Fruit fly (Drosophila melanogaster) whole organism, embryonic: ENCODE measurements around the gene CG42268.

ENCODE experiments used
- Awh ChIP-seq: fragments of 200-800 bp; sonication (Bioruptor generic); IDR thresholded peaks from 2 replicates; pipeline ENCODE4, ENCODE4 v1.3.6; 2022; ENCODE audit warnings: missing biosample characterization, missing genetic modification characterization
- Blimp-1 ChIP-seq: fragments of 200-800 bp; sonication (Bioruptor generic); optimal IDR thresholded peaks from 3 replicates; lab custom pipeline; 2018; ENCODE audit warnings: missing biosample characterization, missing genetic modification characterization, mild to moderate bottlenecking, moderate library complexity, missing genetic modification reagents
- CG1024 ChIP-seq: fragments of 200-800 bp; sonication (Bioruptor generic); IDR thresholded peaks from 2 replicates; pipeline ENCODE4 v1.3.6; 2022; ENCODE audit warnings: missing biosample characterization, missing genetic modification characterization
- CG11085 ChIP-seq: fragments of 200-800 bp; sonication (Bioruptor generic); IDR thresholded peaks from 2 replicates; pipeline ENCODE4 v1.3.6; 2022; ENCODE audit warnings: missing biosample characterization, missing genetic modification characterization
- CG11247 ChIP-seq: fragments of 200-800 bp; sonication (Bioruptor generic); IDR thresholded peaks from 2 replicates; pipeline ENCODE4 v1.3.6; 2022; ENCODE audit warnings: missing biosample characterization, missing genetic modification characterization
- CG12071 ChIP-seq: fragments of 200-800 bp; sonication (Bioruptor generic); optimal IDR thresholded peaks from 3 replicates; lab custom pipeline; 2018; ENCODE audit warnings: missing biosample characterization, mild to moderate bottlenecking, missing genetic modification characterization
- CG12155 ChIP-seq: fragments of 200-800 bp; sonication (Bioruptor generic); optimal IDR thresholded peaks from 3 replicates; lab custom pipeline; 2016; ENCODE audit warnings: missing biosample characterization, missing genetic modification characterization
- CG12744 ChIP-seq: fragments of 200-800 bp; sonication (Bioruptor generic); optimal IDR thresholded peaks from 2 replicates; lab custom pipeline; 2016; ENCODE audit warnings: missing biosample characterization, missing genetic modification characterization
- CG12769 ChIP-seq: fragments of 200-800 bp; sonication (Bioruptor generic); optimal IDR thresholded peaks from 2 replicates; lab custom pipeline; 2019; ENCODE audit warnings: missing biosample characterization, mild to moderate bottlenecking, missing genetic modification characterization, moderate library complexity
- CG12942 ChIP-seq: fragments of 200-800 bp; sonication (Bioruptor generic); optimal IDR thresholded peaks from 3 replicates; lab custom pipeline; 2016; ENCODE audit warnings: missing biosample characterization, missing genetic modification characterization
- CG16815 ChIP-seq: fragments of 200-800 bp; sonication (Bioruptor generic); optimal IDR thresholded peaks from 3 replicates; lab custom pipeline; 2017; ENCODE audit warnings: missing biosample characterization, mild to moderate bottlenecking, missing genetic modification characterization
- CG16863 ChIP-seq: fragments of 200-800 bp; sonication (Bioruptor generic); optimal IDR thresholded peaks from 3 replicates; lab custom pipeline; 2016; ENCODE audit warnings: missing biosample characterization, missing genetic modification characterization
- CG1832 ChIP-seq: fragments of 200-800 bp; sonication (Bioruptor generic); optimal IDR thresholded peaks from 2 replicates; lab custom pipeline; 2017; ENCODE audit warnings: missing biosample characterization, mild to moderate bottlenecking, missing genetic modification characterization, inconsistent platforms
- CG2875 ChIP-seq: fragments of 200-800 bp; sonication (Bioruptor generic); optimal IDR thresholded peaks from 2 replicates; lab custom pipeline; 2017; ENCODE audit warnings: missing biosample characterization, mild to moderate bottlenecking, missing genetic modification characterization, missing genetic modification reagents
- CG31365 ChIP-seq: fragments of 200-800 bp; sonication (Bioruptor generic); optimal IDR thresholded peaks from 2 replicates; lab custom pipeline; 2018; ENCODE audit warnings: missing biosample characterization, mild to moderate bottlenecking, missing genetic modification characterization
- CG31441 ChIP-seq: fragments of 200-800 bp; sonication (Bioruptor generic); IDR thresholded peaks from 2 replicates; pipeline ENCODE4 v1.3.6; 2022; ENCODE audit warnings: missing biosample characterization, missing genetic modification characterization
- CG3838 ChIP-seq: fragments of 200-800 bp; sonication (Bioruptor generic); optimal IDR thresholded peaks from 3 replicates; lab custom pipeline; 2016; ENCODE audit warnings: missing biosample characterization, missing genetic modification characterization
- CG6254 ChIP-seq: fragments of 200-800 bp; sonication (Bioruptor generic); optimal IDR thresholded peaks from 3 replicates; lab custom pipeline; 2017; ENCODE audit warnings: mild to moderate bottlenecking, missing biosample characterization, missing genetic modification reagents, missing genetic modification characterization
- CG6654 ChIP-seq: fragments of 200-800 bp; sonication (Bioruptor generic); optimal IDR thresholded peaks from 2 replicates; lab custom pipeline; 2017; ENCODE audit warnings: missing biosample characterization, mild to moderate bottlenecking, missing genetic modification characterization
- CG8089 ChIP-seq: fragments of 200-800 bp; sonication (Bioruptor generic); optimal IDR thresholded peaks from 3 replicates; lab custom pipeline; 2016; ENCODE audit warnings: missing biosample characterization, missing genetic modification characterization
- CG8281 ChIP-seq: fragments of 200-800 bp; sonication (Bioruptor generic); optimal IDR thresholded peaks from 2 replicates; lab custom pipeline; 2018; ENCODE audit warnings: missing biosample characterization, mild to moderate bottlenecking, missing genetic modification characterization, moderate library complexity
- CG8359 ChIP-seq: fragments of 200-800 bp; sonication (Bioruptor generic); optimal IDR thresholded peaks from 2 replicates; lab custom pipeline; 2017; ENCODE audit warnings: missing biosample characterization, mild to moderate bottlenecking, missing genetic modification characterization, borderline replicate concordance
- CG8944 ChIP-seq: fragments of 200-800 bp; sonication (Bioruptor generic); optimal IDR thresholded peaks from 3 replicates; lab custom pipeline; 2016; ENCODE audit warnings: missing biosample characterization, missing genetic modification characterization
- CG9797 ChIP-seq: fragments of 200-800 bp; sonication (Bioruptor generic); optimal IDR thresholded peaks from 3 replicates; lab custom pipeline; 2018; ENCODE audit warnings: missing biosample characterization, mild to moderate bottlenecking, missing genetic modification characterization
- D19B ChIP-seq: fragments of 200-800 bp; sonication (Bioruptor generic); optimal IDR thresholded peaks from 2 replicates; lab custom pipeline; 2017; ENCODE audit warnings: missing biosample characterization, mild to moderate bottlenecking, missing genetic modification characterization
- Fer2 ChIP-seq: fragments of 200-800 bp; sonication (Bioruptor generic); optimal IDR thresholded peaks from 2 replicates; lab custom pipeline; 2018; ENCODE audit warnings: missing biosample characterization, mild to moderate bottlenecking, missing genetic modification characterization, moderate library complexity
- HLH54F ChIP-seq: fragments of 200-800 bp; sonication (Bioruptor generic); optimal IDR thresholded peaks from 3 replicates; lab custom pipeline; 2016; ENCODE audit warnings: missing biosample characterization, missing genetic modification characterization
- Hr51 ChIP-seq, 2 experiments: fragments of 200-800 bp; sonication (Bioruptor generic); optimal IDR thresholded peaks; 2 replicates in 1 of 2; 3 replicates in 1 of 2; lab custom pipeline; 2016 to 2018; ENCODE audit warnings: missing biosample characterization in 2 of 2, missing genetic modification characterization in 2 of 2, mild to moderate bottlenecking in 1 of 2, moderate library complexity in 1 of 2
- Mes4 ChIP-seq: fragments of 200-800 bp; sonication (Bioruptor generic); optimal IDR thresholded peaks from 2 replicates; lab custom pipeline; 2016; ENCODE audit warnings: missing biosample characterization, missing genetic modification characterization
- NFAT ChIP-seq: fragments of 200-800 bp; sonication (Bioruptor generic); IDR thresholded peaks from 2 replicates; pipeline ENCODE4 v1.3.6; 2022; ENCODE audit warnings: missing biosample characterization, missing genetic modification characterization
- Nf-YA ChIP-seq: fragments of 200-800 bp; sonication (Bioruptor generic); IDR thresholded peaks from 2 replicates; pipeline ENCODE4 v1.3.6; 2022; ENCODE audit warnings: missing biosample characterization, missing genetic modification characterization
- Xbp1 ChIP-seq: fragments of 200-800 bp; sonication (Bioruptor generic); optimal IDR thresholded peaks from 3 replicates; lab custom pipeline; 2016; ENCODE audit warnings: missing biosample characterization, mild to moderate bottlenecking, missing genetic modification characterization
- Xrp1 ChIP-seq: fragments of 200-800 bp; sonication (Bioruptor generic); IDR thresholded peaks from 2 replicates; pipeline ENCODE4 v1.3.6; 2022; ENCODE audit warnings: missing biosample characterization, missing genetic modification characterization
- al ChIP-seq: fragments of 200-800 bp; sonication (Bioruptor generic); IDR thresholded peaks from 2 replicates; pipeline ENCODE4 v1.3.6; 2022; ENCODE audit warnings: missing biosample characterization, missing genetic modification characterization
- ara ChIP-seq: fragments of 200-800 bp; sonication (Bioruptor generic); IDR thresholded peaks from 2 replicates; pipeline ENCODE4 v1.3.6; 2022; ENCODE audit warnings: missing biosample characterization, missing genetic modification characterization
- ato ChIP-seq: fragments of 200-800 bp; sonication (Bioruptor generic); IDR thresholded peaks from 2 replicates; pipeline ENCODE4 v1.3.6; 2022; ENCODE audit warnings: missing biosample characterization, missing genetic modification characterization; ENCODE audit not compliant: partially characterized antibody
- cas ChIP-seq: fragments of 200-800 bp; sonication (Bioruptor generic); IDR thresholded peaks from 2 replicates; pipeline ENCODE4 v1.3.6; 2022; ENCODE audit warnings: missing biosample characterization, missing genetic modification characterization
- ems ChIP-seq: fragments of 200-800 bp; sonication (Bioruptor generic); optimal IDR thresholded peaks from 3 replicates; lab custom pipeline; 2016; ENCODE audit warnings: missing biosample characterization, missing genetic modification characterization
- fd102C ChIP-seq: fragments of 200-800 bp; sonication (Bioruptor generic); optimal IDR thresholded peaks from 2 replicates; lab custom pipeline; 2018; ENCODE audit warnings: missing biosample characterization, mild to moderate bottlenecking, missing genetic modification characterization, moderate library complexity
- gce ChIP-seq: fragments of 200-800 bp; sonication (Bioruptor generic); IDR thresholded peaks from 3 replicates; pipeline ENCODE4 v1.3.6; 2022; ENCODE audit warnings: missing biosample characterization, missing genetic modification characterization
- h ChIP-seq: fragments of >200 bp; optimal IDR thresholded peaks from 2 replicates; lab custom pipeline; 2017
- insv ChIP-seq, 2 experiments: fragments of 200-800 bp; sonication (Bioruptor generic); optimal IDR thresholded peaks; 3 replicates each; lab custom pipeline; 2016 to 2018; ENCODE audit warnings: missing biosample characterization in 2 of 2, missing genetic modification characterization in 2 of 2
- ken ChIP-seq: fragments of 200-800 bp; sonication (Bioruptor generic); IDR thresholded peaks from 3 replicates; pipeline ENCODE4 v1.3.6; 2022; ENCODE audit warnings: missing biosample characterization, missing genetic modification characterization
- lab ChIP-seq: fragments of 200-800 bp; sonication (Bioruptor generic); optimal IDR thresholded peaks from 3 replicates; lab custom pipeline; 2017; ENCODE audit warnings: missing biosample characterization, missing genetic modification characterization, mild to moderate bottlenecking, moderate library complexity, missing genetic modification reagents
- odd ChIP-seq: fragments of 200-800 bp; sonication (Bioruptor generic); optimal IDR thresholded peaks from 2 replicates; lab custom pipeline; 2017; ENCODE audit warnings: missing biosample characterization, mild to moderate bottlenecking, missing genetic modification characterization
- repo ChIP-seq: fragments of 200-800 bp; sonication (Bioruptor generic); optimal IDR thresholded peaks from 2 replicates; lab custom pipeline; 2016; ENCODE audit warnings: missing biosample characterization, missing genetic modification characterization
- run ChIP-seq: fragments of 200-800 bp; sonication (Bioruptor generic); optimal IDR thresholded peaks from 3 replicates; lab custom pipeline; 2018; ENCODE audit warnings: missing biosample characterization, mild to moderate bottlenecking, missing genetic modification characterization
- sna ChIP-seq: fragments of 200-800 bp; sonication (Bioruptor generic); IDR thresholded peaks from 2 replicates; pipeline ENCODE4 v1.3.6; 2022; ENCODE audit warnings: missing biosample characterization, missing genetic modification characterization; ENCODE audit not compliant: partially characterized antibody
- tgo ChIP-seq: fragments of 200-800 bp; sonication (Bioruptor generic); IDR thresholded peaks from 3 replicates; pipeline ENCODE4 v1.3.6; 2022; ENCODE audit warnings: missing biosample characterization, missing genetic modification characterization
- tin ChIP-seq: fragments of 200-800 bp; sonication (Bioruptor generic); optimal IDR thresholded peaks from 3 replicates; lab custom pipeline; 2016; ENCODE audit warnings: missing biosample characterization, missing genetic modification characterization
- tx ChIP-seq: fragments of 200-800 bp; sonication (Bioruptor generic); optimal IDR thresholded peaks from 2 replicates; lab custom pipeline; 2016; ENCODE audit warnings: missing biosample characterization, missing genetic modification characterization
- zen ChIP-seq: fragments of 200-800 bp; sonication (Bioruptor generic); optimal IDR thresholded peaks from 3 replicates; lab custom pipeline; 2018; ENCODE audit warnings: missing biosample characterization, mild to moderate bottlenecking, missing genetic modification characterization, moderate library complexity

Gene CG42268

DNA sequence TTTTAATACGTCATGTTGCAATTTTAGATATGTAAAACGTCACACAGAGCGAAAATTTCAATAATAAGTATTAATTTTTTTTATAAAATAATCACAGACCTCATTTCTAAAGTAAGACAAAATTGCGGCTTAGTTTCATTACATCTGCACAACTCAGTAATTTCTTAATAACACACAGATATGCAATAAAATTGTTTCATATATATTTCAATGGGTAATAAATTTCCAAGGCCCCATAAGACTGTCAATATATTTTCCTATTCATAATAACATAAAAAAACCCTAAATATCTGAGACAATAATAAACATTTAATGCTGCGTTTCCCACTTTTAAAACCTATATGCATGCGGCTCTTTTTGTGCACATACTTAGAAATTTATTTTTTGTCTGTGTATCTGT lies 64.5 kb downstream of the CG42268 start (continued):
- TF ChIP-seq run, result no peak
- no peak for TF ChIP-seq CG11085 (GFP tag; lab: Robert Waterston, UW)
- no peak for TF ChIP-seq CG8089 (GFP tag; lab: Kevin White, UChicago)
- TF ChIP-seq tx (GFP tag; lab: Kevin White, UChicago), result no peak
- TF ChIP-seq insv (GFP tag; optimal IDR thresholded peaks at IDR 0.05; lab: Kevin White, UChicago), result no peak
- no peak for TF ChIP-seq ken (GFP tag; lab: Robert Waterston, UW)
- no peak for TF ChIP-seq al (GFP tag; lab: Robert Waterston, UW)
- TF ChIP-seq CG12744 (GFP tag; lab: Kevin White, UChicago), result no peak
- no peak for TF ChIP-seq sna (GFP tag; lab: Robert Waterston, UW)
- no peak for TF ChIP-seq CG12071 (GFP tag; lab: Kevin White, UChicago)
- TF ChIP-seq fd102C, result no peak
- no peak for TF ChIP-seq CG8359
- TF ChIP-seq Awh, result no peak
- no peak for TF ChIP-seq Nf-YA (GFP tag; lab: Robert Waterston, UW)
- peak; percentile 3 for TF ChIP-seq Fer2 (tag; lab: Kevin White, UChicago)
- no peak for TF ChIP-seq CG16815 (GFP tag; lab: Kevin White, UChicago)
- TF ChIP-seq odd (GFP tag; lab: Kevin White, UChicago), result no peak
- no peak for TF ChIP-seq D19B
- TF ChIP-seq Hr51 (GFP tag; optimal IDR thresholded peaks at IDR 0.05; lab: Kevin White, UChicago), result peak in 1 of 2 experiments; percentile 75
- no peak for TF ChIP-seq repo
- no peak for TF ChIP-seq gce
- no peak for TF ChIP-seq CG31365 (tag; lab: Kevin White, UChicago)
- TF ChIP-seq CG12769, result no peak
- no peak for TF ChIP-seq CG11247 (GFP tag; lab: Robert Waterston, UW)
- TF ChIP-seq h (lab: Kevin White, UChicago), result no peak
- no peak for TF ChIP-seq NFAT (GFP tag; lab: Robert Waterston, UW)
- TF ChIP-seq CG6254 (GFP tag; lab: Kevin White, UChicago), result no peak
- TF ChIP-seq ara, result no peak
- TF ChIP-seq HLH54F, result no peak
- no peak for TF ChIP-seq CG2875 (GFP tag; lab: Kevin White, UChicago)
- TF ChIP-seq CG3838 (GFP tag; lab: Kevin White, UChicago), result no peak
- TF ChIP-seq CG6654, result no peak
- no peak for TF ChIP-seq ato
- TF ChIP-seq Xbp1 (GFP tag; lab: Kevin White, UChicago), result peak; percentile 51
- no peak for TF ChIP-seq CG12942 (GFP tag; lab: Kevin White, UChicago)
- no peak for TF ChIP-seq tin
- no peak for TF ChIP-seq zen
- TF ChIP-seq CG12155 (GFP tag; lab: Kevin White, UChicago), result no peak
- TF ChIP-seq Xrp1 (GFP tag; lab: Robert Waterston, UW), result peak; percentile 26; the same call in 1 of the 2 replicates
- TF ChIP-seq tgo (GFP tag; lab: Robert Waterston, UW), result no peak
- TF ChIP-seq Blimp-1, result no peak
- TF ChIP-seq ems, result no peak
- TF ChIP-seq CG8944, result no peak
- no peak for TF ChIP-seq CG1832 (GFP tag; lab: Kevin White, UChicago)
- TF ChIP-seq cas (GFP tag; lab: Robert Waterston, UW), result no peak
- TF ChIP-seq CG31441, result peak; percentile 59; the same call in 1 of the 2 replicates
- peak; percentile 16 for TF ChIP-seq CG8281 (tag; lab: Kevin White, UChicago)
- TF ChIP-seq CG1024, result no peak
- TF ChIP-seq CG9797, result no peak
- TF ChIP-seq Mes4, result no peak
- TF ChIP-seq lab (GFP tag; lab: Kevin White, UChicago), result no peak
- no peak for TF ChIP-seq CG16863 (GFP tag; lab: Kevin White, UChicago)
